Fruit fly (Drosophila melanogaster) whole organism, embryonic: Measurements from ENCODE around the gene CG31219.

Source experiments
- Ada2b ChIP-seq: fragments of 200-800 bp; sonication (Bioruptor generic); IDR thresholded peaks from 2 replicates; pipeline ENCODE4 v1.3.6; 2022; ENCODE audit warnings: missing biosample characterization, missing genetic modification characterization
- Adf1 ChIP-seq: fragments of 200-800 bp; sonication (Bioruptor generic); IDR thresholded peaks from 2 replicates; pipeline ENCODE4 v1.3.6; 2022; ENCODE audit warnings: missing biosample characterization, missing genetic modification characterization
- Bgb ChIP-seq: fragments of 200-800 bp; sonication (Bioruptor generic); IDR thresholded peaks from 2 replicates; pipeline ENCODE4 v1.3.6; 2022; ENCODE audit warnings: missing biosample characterization, missing genetic modification characterization; ENCODE audit not compliant: partially characterized antibody
- CG10209 ChIP-seq: fragments of 200-800 bp; sonication (Bioruptor generic); optimal IDR thresholded peaks from 3 replicates; lab custom pipeline; 2017; ENCODE audit warnings: missing biosample characterization, mild to moderate bottlenecking, missing genetic modification characterization, missing genetic modification reagents
- CG10462 ChIP-seq: fragments of 200-800 bp; sonication (Bioruptor generic); optimal IDR thresholded peaks from 2 replicates; lab custom pipeline; 2016; ENCODE audit warnings: missing biosample characterization, missing genetic modification characterization
- CG11456 ChIP-seq: fragments of 200-800 bp; sonication (Bioruptor generic); IDR thresholded peaks from 3 replicates; pipeline ENCODE4 v1.3.6; 2022; ENCODE audit warnings: missing biosample characterization, missing genetic modification characterization
- CG12942 ChIP-seq: fragments of 200-800 bp; sonication (Bioruptor generic); optimal IDR thresholded peaks from 3 replicates; lab custom pipeline; 2016; ENCODE audit warnings: missing biosample characterization, missing genetic modification characterization
- CG13296 ChIP-seq: fragments of 200-800 bp; sonication (Bioruptor generic); optimal IDR thresholded peaks from 3 replicates; lab custom pipeline; 2018; ENCODE audit warnings: missing biosample characterization, mild to moderate bottlenecking, missing genetic modification characterization
- CG13424 ChIP-seq: fragments of 200-800 bp; sonication (Bioruptor generic); optimal IDR thresholded peaks from 2 replicates; lab custom pipeline; 2019; ENCODE audit warnings: missing biosample characterization, mild to moderate bottlenecking, missing genetic modification characterization, moderate library complexity
- CG14965 ChIP-seq: fragments of 200-800 bp; sonication (Bioruptor generic); optimal IDR thresholded peaks from 2 replicates; lab custom pipeline; 2016; ENCODE audit warnings: missing biosample characterization, missing genetic modification characterization, borderline replicate concordance
- CG15696 ChIP-seq: fragments of 200-800 bp; sonication (Bioruptor generic); optimal IDR thresholded peaks from 2 replicates; lab custom pipeline; 2019; ENCODE audit warnings: missing biosample characterization, mild to moderate bottlenecking, missing genetic modification characterization, moderate library complexity
- CG1792 ChIP-seq: fragments of 200-800 bp; sonication (Bioruptor generic); optimal IDR thresholded peaks from 2 replicates; lab custom pipeline; 2016; ENCODE audit warnings: missing biosample characterization, missing genetic modification characterization
- CG18011 ChIP-seq: fragments of 200-800 bp; sonication (Bioruptor generic); optimal IDR thresholded peaks from 2 replicates; lab custom pipeline; 2017; ENCODE audit warnings: missing biosample characterization, missing genetic modification characterization, mild to moderate bottlenecking, moderate library complexity, missing genotype
- CG2129 ChIP-seq: fragments of 200-800 bp; sonication (Bioruptor generic); IDR thresholded peaks from 2 replicates; pipeline ENCODE4 v1.3.6; 2022; ENCODE audit warnings: missing biosample characterization, missing genetic modification characterization; ENCODE audit not compliant: partially characterized antibody
- CG2712 ChIP-seq: fragments of 200-800 bp; optimal IDR thresholded peaks from 3 replicates; lab custom pipeline; 2019; ENCODE audit warnings: missing biosample characterization, mild to moderate bottlenecking, missing genetic modification characterization, moderate library complexity
- CG2889 ChIP-seq: fragments of 200-800 bp; sonication (Bioruptor generic); IDR thresholded peaks from 3 replicates; pipeline ENCODE4 v1.3.6; 2022; ENCODE audit warnings: missing biosample characterization, missing genetic modification characterization
- CG31224 ChIP-seq: fragments of 200-800 bp; sonication (Bioruptor generic); IDR thresholded peaks from 2 replicates; pipeline ENCODE4 v1.3.6; 2022; ENCODE audit warnings: missing biosample characterization, missing genetic modification characterization
- CG31441 ChIP-seq: fragments of 200-800 bp; sonication (Bioruptor generic); IDR thresholded peaks from 2 replicates; pipeline ENCODE4 v1.3.6; 2022; ENCODE audit warnings: missing biosample characterization, missing genetic modification characterization
- CG3407 ChIP-seq: fragments of 200-800 bp; sonication (Bioruptor generic); optimal IDR thresholded peaks from 2 replicates; lab custom pipeline; 2018; ENCODE audit warnings: missing biosample characterization, mild to moderate bottlenecking, missing genetic modification characterization
- CG34376 ChIP-seq: fragments of 200-800 bp; sonication (Bioruptor generic); optimal IDR thresholded peaks from 2 replicates; lab custom pipeline; 2018; ENCODE audit warnings: missing biosample characterization, mild to moderate bottlenecking, missing genetic modification characterization
- CG42726 ChIP-seq: fragments of 200-800 bp; sonication (Bioruptor generic); IDR thresholded peaks from 2 replicates; pipeline ENCODE4 v1.3.6; 2022; ENCODE audit warnings: missing biosample characterization, missing genetic modification characterization; ENCODE audit not compliant: partially characterized antibody
- CG4707 ChIP-seq: fragments of 200-800 bp; sonication (Bioruptor generic); optimal IDR thresholded peaks from 2 replicates; lab custom pipeline; 2018; ENCODE audit warnings: missing biosample characterization, mild to moderate bottlenecking, missing genetic modification characterization, moderate library complexity
- CG7556 ChIP-seq: fragments of 200-800 bp; sonication (Bioruptor generic); optimal IDR thresholded peaks from 2 replicates; lab custom pipeline; 2017; ENCODE audit warnings: missing biosample characterization, mild to moderate bottlenecking, missing genetic modification characterization
- CG7786 ChIP-seq: fragments of 200-800 bp; sonication (Bioruptor generic); optimal IDR thresholded peaks from 2 replicates; lab custom pipeline; 2016; ENCODE audit warnings: missing biosample characterization, missing genetic modification characterization
- CG7928 ChIP-seq: fragments of 200-800 bp; sonication (Bioruptor generic); optimal IDR thresholded peaks from 2 replicates; lab custom pipeline; 2017; ENCODE audit warnings: missing biosample characterization, mild to moderate bottlenecking, missing genetic modification characterization
- CG8765 ChIP-seq: fragments of 200-800 bp; sonication (Bioruptor generic); IDR thresholded peaks from 2 replicates; pipeline ENCODE4 v1.3.6; 2022; ENCODE audit warnings: missing biosample characterization, missing genetic modification characterization
- D ChIP-seq, 2 experiments: fragments of 200-800 bp in 1 of 2; fragments of >200 bp in 1 of 2; sonication (Bioruptor generic) in 1 of 2; optimal IDR thresholded peaks; 2 replicates in 1 of 2; 3 replicates in 1 of 2; lab custom pipeline; 2017; ENCODE audit warnings: mild to moderate bottlenecking in 1 of 2, missing biosample characterization in 1 of 2, missing genetic modification characterization in 1 of 2, missing genetic modification reagents in 1 of 2
- Dip2 ChIP-seq: fragments of 200-800 bp; sonication (Bioruptor generic); IDR thresholded peaks from 2 replicates; pipeline ENCODE4 v1.3.6; 2022; ENCODE audit warnings: missing biosample characterization, missing genetic modification characterization
- Dp ChIP-seq: fragments of 200-800 bp; sonication (Bioruptor generic); optimal IDR thresholded peaks from 2 replicates; lab custom pipeline; 2018; ENCODE audit warnings: missing biosample characterization, mild to moderate bottlenecking, missing genetic modification characterization, moderate library complexity
- Gsc ChIP-seq: fragments of 200-800 bp; sonication (Bioruptor generic); IDR thresholded peaks from 2 replicates; pipeline ENCODE4 v1.3.6; 2022; ENCODE audit warnings: missing biosample characterization, missing genetic modification characterization
- HLH54F ChIP-seq: fragments of 200-800 bp; sonication (Bioruptor generic); optimal IDR thresholded peaks from 3 replicates; lab custom pipeline; 2016; ENCODE audit warnings: missing biosample characterization, missing genetic modification characterization
- HmgD ChIP-seq: fragments of 200-800 bp; sonication (Bioruptor generic); optimal IDR thresholded peaks from 3 replicates; lab custom pipeline; 2016; ENCODE audit warnings: missing biosample characterization, missing genetic modification characterization
- Hr39 ChIP-seq: fragments of >200 bp; optimal IDR thresholded peaks from 2 replicates; lab custom pipeline; 2017
- Hr51 ChIP-seq, 2 experiments: fragments of 200-800 bp; sonication (Bioruptor generic); optimal IDR thresholded peaks; 2 replicates in 1 of 2; 3 replicates in 1 of 2; lab custom pipeline; 2016 to 2018; ENCODE audit warnings: missing biosample characterization in 2 of 2, missing genetic modification characterization in 2 of 2, mild to moderate bottlenecking in 1 of 2, moderate library complexity in 1 of 2
- Jarid2 ChIP-seq: fragments of 200-800 bp; sonication (Bioruptor generic); optimal IDR thresholded peaks from 3 replicates; lab custom pipeline; 2017; ENCODE audit warnings: mild to moderate bottlenecking, missing biosample characterization, missing genetic modification reagents, missing genetic modification characterization
- Scr ChIP-seq: fragments of 200-800 bp; sonication (Bioruptor generic); IDR thresholded peaks from 2 replicates; pipeline ENCODE4 v1.3.6; 2022; ENCODE audit warnings: missing biosample characterization, missing genetic modification characterization; ENCODE audit not compliant: partially characterized antibody
- Taf1 ChIP-seq: fragments of 200-800 bp; sonication (Bioruptor generic); IDR thresholded peaks from 2 replicates; pipeline ENCODE4 v1.3.6; 2022; ENCODE audit warnings: missing biosample characterization, missing genetic modification characterization
- al ChIP-seq: fragments of 200-800 bp; sonication (Bioruptor generic); IDR thresholded peaks from 2 replicates; pipeline ENCODE4 v1.3.6; 2022; ENCODE audit warnings: missing biosample characterization, missing genetic modification characterization
- chm ChIP-seq: fragments of 200-800 bp; sonication (Bioruptor generic); IDR thresholded peaks from 2 replicates; pipeline ENCODE4 v1.3.6; 2022; ENCODE audit warnings: missing biosample characterization, missing genetic modification characterization
- dpn ChIP-seq, 2 experiments: fragments of 200-800 bp; sonication (Bioruptor generic); optimal IDR thresholded peaks; 3 replicates each; lab custom pipeline; 2016; ENCODE audit warnings: missing biosample characterization in 2 of 2, missing genetic modification characterization in 2 of 2
- en ChIP-seq: fragments of 200-800 bp; sonication (Bioruptor generic); optimal IDR thresholded peaks from 2 replicates; lab custom pipeline; 2016; ENCODE audit warnings: missing biosample characterization, missing genetic modification characterization
- gem ChIP-seq: fragments of 200-800 bp; sonication (Bioruptor generic); optimal IDR thresholded peaks from 2 replicates; lab custom pipeline; 2019; ENCODE audit warnings: missing biosample characterization, mild to moderate bottlenecking, missing genetic modification characterization, moderate library complexity
- hbn ChIP-seq: fragments of 200-800 bp; sonication (Bioruptor generic); IDR thresholded peaks from 2 replicates; pipeline ENCODE4 v1.3.6; 2022; ENCODE audit warnings: missing biosample characterization, missing genetic modification characterization; ENCODE audit not compliant: partially characterized antibody
- klu ChIP-seq: fragments of 200-800 bp; sonication (Bioruptor generic); IDR thresholded peaks from 2 replicates; pipeline ENCODE4 v1.3.6; 2022; ENCODE audit warnings: missing biosample characterization, missing genetic modification characterization
- knrl ChIP-seq: fragments of 200-800 bp; sonication (Bioruptor generic); IDR thresholded peaks from 3 replicates; pipeline ENCODE4 v1.3.6; 2022; ENCODE audit warnings: missing biosample characterization, missing genetic modification characterization; ENCODE audit not compliant: partially characterized antibody
- oc ChIP-seq: fragments of 200-800 bp; sonication (Bioruptor generic); optimal IDR thresholded peaks from 2 replicates; lab custom pipeline; 2018; ENCODE audit warnings: missing biosample characterization, mild to moderate bottlenecking, missing genetic modification characterization, moderate library complexity
- onecut ChIP-seq: fragments of 200-800 bp; sonication (Bioruptor generic); IDR thresholded peaks from 2 replicates; pipeline ENCODE4 v1.3.6; 2022; ENCODE audit warnings: missing biosample characterization, missing genetic modification characterization
- pfk ChIP-seq: fragments of 200-800 bp; sonication (Bioruptor generic); optimal IDR thresholded peaks from 2 replicates; lab custom pipeline; 2018; ENCODE audit warnings: missing biosample characterization, mild to moderate bottlenecking, missing genetic modification characterization, moderate library complexity
- sug ChIP-seq: fragments of 200-800 bp; optimal IDR thresholded peaks from 2 replicates; lab custom pipeline; 2019; ENCODE audit warnings: missing biosample characterization, mild to moderate bottlenecking, missing genetic modification characterization, moderate library complexity
- zf30C ChIP-seq: fragments of 200-800 bp; sonication (Bioruptor generic); optimal IDR thresholded peaks from 3 replicates; lab custom pipeline; 2018; ENCODE audit warnings: missing biosample characterization, mild to moderate bottlenecking, missing genetic modification characterization

CG31219 gene

DNA sequence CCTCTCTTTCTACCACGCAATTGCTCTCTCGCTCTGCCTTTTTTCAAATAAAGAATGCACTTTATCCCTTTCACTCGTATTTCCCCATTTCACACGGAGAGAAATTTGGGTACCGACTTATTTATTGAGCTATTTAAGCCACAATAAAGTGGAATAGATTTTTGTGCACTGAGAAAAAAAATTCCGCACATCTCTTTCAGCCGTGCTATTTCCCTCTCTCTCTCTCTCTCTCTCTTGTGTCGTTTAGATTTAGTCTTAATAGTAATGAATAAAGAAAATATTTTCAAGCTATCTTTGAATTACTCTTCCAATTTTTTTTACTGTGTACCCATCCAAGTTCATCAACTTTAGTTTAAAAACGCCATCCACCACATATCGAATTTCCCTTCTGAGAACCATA lies 27.2 kb upstream of the CG31219 start (continued):
- TF ChIP-seq HmgD (GFP tag; lab: Kevin White, UChicago) (no peak), dpn (GFP tag; optimal IDR thresholded peaks at IDR 0.05; lab: Kevin White, UChicago) (peak; percentile 53 to 60), onecut (GFP tag; lab: Robert Waterston, UW) (peak; percentile 20; the same call in 1 of the 2 replicates), Scr (GFP tag; lab: Robert Waterston, UW) (no peak), chm (GFP tag; lab: Robert Waterston, UW) (no peak), Dp (GFP tag; lab: Kevin White, UChicago) (no peak), CG34376 (no peak), zf30C (GFP tag; lab: Kevin White, UChicago) (no peak), Dip2 (GFP tag; lab: Robert Waterston, UW) (no peak), en (no peak), HLH54F (GFP tag; lab: Kevin White, UChicago) (peak; percentile 60), gem (tag; lab: Kevin White, UChicago) (peak; percentile 75), Adf1 (GFP tag; lab: Robert Waterston, UW) (no peak), pfk (GFP tag; lab: Kevin White, UChicago) (no peak), CG10209 (GFP tag; lab: Kevin White, UChicago) (peak; percentile 34), CG2712 (peak; percentile 64), Bgb (GFP tag; lab: Robert Waterston, UW) (no peak), CG10462 (GFP tag; lab: Kevin White, UChicago) (peak; percentile 29), CG15696 (tag; lab: Kevin White, UChicago) (no peak), CG31224 (GFP tag; lab: Robert Waterston, UW) (0 out of 2 replicates have a peak, but pooled peaks have one; percentile 36), klu (GFP tag; lab: Robert Waterston, UW) (no peak), CG4707 (no peak), CG13296 (GFP tag; lab: Kevin White, UChicago) (no peak), sug (tag; lab: Kevin White, UChicago) (no peak), Hr51 (GFP tag; optimal IDR thresholded peaks at IDR 0.05; lab: Kevin White, UChicago) (peak in 1 of 2 experiments; percentile 61), CG11456 (GFP tag; lab: Robert Waterston, UW) (0 out of 3 replicates have a peak, but pooled peaks have one; percentile 62), CG3407 (no peak), CG8765 (GFP tag; lab: Robert Waterston, UW) (no peak), Jarid2 (GFP tag; lab: Kevin White, UChicago) (no peak), Hr39 (lab: Kevin White, UChicago) (no peak), CG7786 (peak; percentile 47), D (optimal IDR thresholded peaks at IDR 0.05; lab: Kevin White, UChicago) (no peak), D (GFP tag; optimal IDR thresholded peaks at IDR 0.05; lab: Kevin White, UChicago) (peak; percentile 31), al (GFP tag; lab: Robert Waterston, UW) (peak; percentile 61), Gsc (GFP tag; lab: Robert Waterston, UW) (no peak), CG13424 (tag; lab: Kevin White, UChicago) (peak; percentile 34), CG14965 (GFP tag; lab: Kevin White, UChicago) (no peak), CG7556 (GFP tag; lab: Kevin White, UChicago) (peak; percentile 21), CG18011 (GFP tag; lab: Kevin White, UChicago) (no peak), hbn (GFP tag; lab: Robert Waterston, UW) (no peak), CG2129 (GFP tag; lab: Robert Waterston, UW) (no peak), oc (tag; lab: Kevin White, UChicago) (peak; percentile 48), knrl (GFP tag; lab: Robert Waterston, UW) (no peak), CG2889 (GFP tag; lab: Robert Waterston, UW) (peak; percentile 35; the same call in 1 of the 3 replicates), Ada2b (GFP tag; lab: Robert Waterston, UW) (peak; percentile 75), Taf1 (GFP tag; lab: Robert Waterston, UW) (peak; percentile 30; the same call in 1 of the 2 replicates), CG12942 (GFP tag; lab: Kevin White, UChicago) (peak; percentile 44), CG7928 (GFP tag; lab: Kevin White, UChicago) (no peak), CG42726 (GFP tag; lab: Robert Waterston, UW) (no peak), CG31441 (GFP tag; lab: Robert Waterston, UW) (peak; percentile 67), CG1792 (peak; percentile 27)
